Worm (Caenorhabditis elegans) whole organism, late embryonic: ENCODE measurements around the gene str-114.

ENCODE experiments used
- elt-2 ChIP-seq: sonication (generic microtip); optimal IDR thresholded peaks from 2 replicates; lab custom pipeline; 2016; ENCODE audit warnings: missing genetic modification reagents, missing genetic modification characterization, missing compliant biosample characterization
- ets-4 ChIP-seq: sonication (generic microtip); optimal IDR thresholded peaks from 2 replicates; lab custom pipeline; 2016; ENCODE audit warnings: missing genetic modification characterization, missing compliant biosample characterization
- mec-3 ChIP-seq: sonication (generic microtip); optimal IDR thresholded peaks from 2 replicates; lab custom pipeline; 2016; ENCODE audit warnings: borderline replicate concordance, missing genetic modification characterization, missing compliant biosample characterization
- syd-9 ChIP-seq: sonication (generic microtip); optimal IDR thresholded peaks from 2 replicates; lab custom pipeline; 2016; ENCODE audit warnings: mild to moderate bottlenecking, missing genetic modification characterization, moderate library complexity, missing compliant biosample characterization

DNA sequence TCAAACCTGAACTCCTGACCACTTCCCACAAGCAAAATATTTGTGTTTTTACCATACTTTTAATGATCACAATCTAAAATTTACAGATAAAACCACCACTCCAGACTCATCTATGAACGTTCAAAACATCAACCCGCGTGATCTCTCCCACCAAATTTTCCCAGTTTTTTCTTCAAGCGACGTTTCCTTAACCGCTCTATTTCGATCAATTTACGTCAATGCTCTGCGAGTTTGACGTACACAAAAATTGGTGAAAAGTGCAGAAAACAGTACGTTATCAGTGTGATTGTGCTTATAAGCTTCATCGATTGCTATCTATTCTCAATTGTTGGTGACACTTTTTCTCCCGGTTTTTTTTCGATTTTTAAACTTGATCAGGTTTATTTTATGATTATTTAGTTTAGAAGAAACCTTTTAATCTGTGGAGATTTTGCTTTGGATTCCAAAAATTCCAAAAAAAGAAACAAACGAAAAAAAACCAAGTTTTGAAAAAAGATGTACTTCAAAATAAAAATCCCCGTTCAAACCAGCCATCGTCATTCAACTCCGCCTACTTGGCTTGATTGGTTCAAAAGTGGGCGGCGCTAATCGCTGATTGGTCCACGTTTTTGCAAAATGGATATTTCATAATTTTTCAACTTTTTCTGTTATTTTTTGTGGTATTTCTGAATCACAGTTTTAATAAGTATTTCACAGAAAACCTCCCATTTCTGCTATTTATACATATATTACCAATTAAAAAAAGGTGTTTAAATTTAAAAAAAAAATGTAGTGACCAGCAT, 17.1 kb upstream of the str-114 start:
- no peak for TF ChIP-seq mec-3 (tag; lab: Kevin White, UChicago)
- no peak for TF ChIP-seq syd-9 (tag; lab: Kevin White, UChicago)
- TF ChIP-seq elt-2 (tag; lab: Kevin White, UChicago) = no peak
- no peak for TF ChIP-seq ets-4
